Worm (Caenorhabditis elegans): ENCODE data around the gene R07E3.1.

ce11 chrX:10338100-10338499 is 2.9 kb downstream of the R07E3.1 start, which contains the start of gene cut-5:
- TF ChIP-seq pes-1 (GFP tag; IDR thresholded peaks at IDR 0.05): no peak
- no peak for TF ChIP-seq tra-4 (tag; optimal IDR thresholded peaks at IDR 0.05)
- TF ChIP-seq ama-1 (optimal IDR thresholded peaks at IDR 0.05): no peak
- TF ChIP-seq flt-1 (GFP tag; IDR thresholded peaks at IDR 0.05): no peak
- no peak for TF ChIP-seq ets-7 (tag; optimal IDR thresholded peaks at IDR 0.05)

All from whole organism, early embryonic.